Worm (Caenorhabditis elegans) whole organism, mixed stage, embryonic: ENCODE results near the gene R02E4.2.

Experiments
- ceh-39 ChIP-seq: fragments of 150-350 bp; optimal IDR thresholded peaks from 2 replicates; lab custom pipeline; 2014; ENCODE audit warnings: missing biosample characterization, missing genetic modification characterization
- cnd-1 ChIP-seq: fragments of 200-800 bp; sonication (Bioruptor generic); optimal IDR thresholded peaks from 2 replicates; lab custom pipeline; 2018; ENCODE audit warnings: mild to moderate bottlenecking, missing genetic modification characterization, missing compliant biosample characterization
- elt-1 ChIP-seq: sonication (generic microtip); optimal IDR thresholded peaks from 2 replicates; lab custom pipeline; 2017; ENCODE audit warnings: missing genetic modification characterization, mild to moderate bottlenecking, missing compliant biosample characterization, antibody characterized with exemption, moderate library complexity, borderline replicate concordance; ENCODE audit not compliant: insufficient read depth
- hlh-1 ChIP-seq: fragments of 150-350 bp; optimal IDR thresholded peaks from 2 replicates; lab custom pipeline; 2014; ENCODE audit warnings: missing biosample characterization, missing genetic modification reagents, missing genetic modification characterization
- lsy-2 ChIP-seq: fragments of 150-350 bp; optimal IDR thresholded peaks from 2 replicates; lab custom pipeline; 2014; ENCODE audit warnings: missing biosample characterization, missing genetic modification characterization
- mab-5 ChIP-seq: fragments of 150-350 bp; optimal IDR thresholded peaks from 2 replicates; lab custom pipeline; 2014; ENCODE audit warnings: missing biosample characterization, missing genetic modification characterization
- nhr-2 ChIP-seq: fragments of 150-350 bp; optimal IDR thresholded peaks from 2 replicates; lab custom pipeline; 2014; ENCODE audit warnings: missing biosample characterization, missing genetic modification characterization
- nhr-237 ChIP-seq: fragments of 150-350 bp; optimal IDR thresholded peaks from 2 replicates; lab custom pipeline; 2014; ENCODE audit warnings: missing biosample characterization, missing genetic modification characterization
- nhr-28 ChIP-seq: fragments of 150-350 bp; optimal IDR thresholded peaks from 2 replicates; lab custom pipeline; 2014; ENCODE audit warnings: missing biosample characterization, missing genetic modification characterization
- pha-4 ChIP-seq: fragments of 150-350 bp; optimal IDR thresholded peaks from 2 replicates; lab custom pipeline; 2018; ENCODE audit warnings: missing biosample characterization, missing genetic modification reagents, missing genetic modification characterization
- unc-39 ChIP-seq: fragments of 150-350 bp; optimal IDR thresholded peaks from 2 replicates; lab custom pipeline; 2014; ENCODE audit warnings: missing biosample characterization, missing genetic modification characterization
- unc-62 ChIP-seq: fragments of 150-350 bp; optimal IDR thresholded peaks from 2 replicates; lab custom pipeline; 2014; ENCODE audit warnings: missing biosample characterization, missing genetic modification reagents, missing genetic modification characterization
- ztf-11 ChIP-seq: fragments of 150-350 bp; optimal IDR thresholded peaks from 2 replicates; lab custom pipeline; 2014; ENCODE audit warnings: missing biosample characterization, missing genetic modification characterization

DNA sequence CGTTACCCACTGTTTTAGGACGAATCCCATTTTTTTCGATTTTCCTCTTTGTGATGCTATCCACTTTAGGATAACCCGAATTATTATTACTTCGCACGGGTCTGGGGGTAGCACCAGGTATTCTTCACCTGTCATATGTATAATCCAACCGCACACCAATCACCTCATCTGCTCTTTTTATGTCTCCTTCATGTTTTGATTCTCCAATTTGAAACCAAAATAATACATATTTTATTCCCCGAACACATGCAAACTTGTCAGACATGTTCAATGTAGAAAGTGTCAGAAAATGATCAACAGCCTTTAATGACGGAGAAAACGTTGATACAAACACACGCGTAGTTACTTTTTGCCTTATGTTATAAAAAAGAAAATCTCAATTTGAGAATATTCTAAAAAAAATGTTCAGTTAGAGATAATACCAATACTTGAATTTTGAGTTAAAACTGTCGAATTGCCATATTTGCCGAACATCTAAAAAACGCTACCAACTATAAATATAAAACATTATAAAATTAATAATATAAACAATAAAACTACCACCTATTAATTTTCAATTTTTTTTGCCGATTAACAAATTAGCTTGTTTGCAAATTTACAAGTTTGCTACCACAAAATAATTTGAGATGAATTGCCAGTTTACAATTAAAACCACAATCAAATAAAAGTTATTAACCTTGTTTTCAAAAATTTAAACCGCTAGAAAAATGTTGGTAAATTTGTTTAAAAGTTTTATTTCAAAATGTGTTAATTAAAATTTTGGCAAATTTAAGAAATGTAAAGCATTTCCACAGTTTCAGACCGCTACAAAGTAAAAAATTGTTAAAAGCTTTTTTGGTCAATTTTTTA is 40.6 kb downstream of the R02E4.2 start:
- no peak for TF ChIP-seq nhr-237
- no peak for TF ChIP-seq ceh-39 (tag; lab: Kevin White, UChicago)
- no peak for TF ChIP-seq mab-5 (tag; lab: Kevin White, UChicago)
- no peak for TF ChIP-seq cnd-1 (tag; lab: Kevin White, UChicago)
- no peak for TF ChIP-seq lsy-2 (tag; lab: Kevin White, UChicago)
- TF ChIP-seq unc-39 (tag; lab: Kevin White, UChicago) = no peak
- no peak for TF ChIP-seq nhr-28 (tag; lab: Kevin White, UChicago)
- TF ChIP-seq unc-62 (GFP tag; lab: Kevin White, UChicago) = no peak
- TF ChIP-seq hlh-1 = no peak
- TF ChIP-seq nhr-2 = no peak
- TF ChIP-seq pha-4 (tag; lab: Kevin White, UChicago) = no peak
- no peak for TF ChIP-seq ztf-11 (tag; lab: Kevin White, UChicago)
- no peak for TF ChIP-seq elt-1 (tag; lab: Kevin White, UChicago)
